Fruit fly (Drosophila melanogaster): Measurements from ENCODE around the gene Fife.

The Fife gene

DNA sequence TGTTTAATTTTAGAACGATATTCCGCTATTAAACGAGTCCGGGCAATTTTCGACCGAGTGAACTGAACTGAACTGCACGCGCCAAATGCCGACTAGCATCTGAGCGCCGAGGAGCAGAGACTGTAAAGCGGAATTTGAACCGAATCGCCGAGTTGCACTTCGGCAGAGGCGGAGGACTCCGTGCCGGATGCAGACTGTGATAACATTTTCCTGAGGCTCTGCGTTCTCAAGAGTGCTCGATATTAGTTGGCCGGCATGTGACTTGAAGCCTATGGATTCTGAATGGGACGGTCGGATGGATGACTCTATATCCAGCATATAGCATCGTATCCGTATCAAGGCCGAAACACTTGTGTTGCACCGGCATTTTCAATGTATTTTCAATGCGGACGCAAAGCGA, 81.5 kb downstream of the Fife start, which contains the start of gene Pxn:
TSS of gene Pxn (minus strand) at position 101 of the 400 bp plus-strand sequence.
- TF ChIP-seq Myc (optimal IDR thresholded peaks at IDR 0.05) (no peak), Sin3A (optimal IDR thresholded peaks at IDR 0.05) (no peak), insv (optimal IDR thresholded peaks at IDR 0.05) (no peak), ttk (optimal IDR thresholded peaks at IDR 0.05) (no peak), psq (optimal IDR thresholded peaks at IDR 0.05) (no peak), h (optimal IDR thresholded peaks at IDR 0.05) (no peak)

- TF ChIP-seq Myc (optimal IDR thresholded peaks at IDR 0.05) (no peak), h (optimal IDR thresholded peaks at IDR 0.05) (no peak), psq (optimal IDR thresholded peaks at IDR 0.05) (no peak), ttk (optimal IDR thresholded peaks at IDR 0.05) (no peak), insv (optimal IDR thresholded peaks at IDR 0.05) (no peak), Sin3A (optimal IDR thresholded peaks at IDR 0.05) (no peak)
Measured at dm6 chr3L:2614222-2614621, 97.3 kb downstream of the Fife start.

DNA sequence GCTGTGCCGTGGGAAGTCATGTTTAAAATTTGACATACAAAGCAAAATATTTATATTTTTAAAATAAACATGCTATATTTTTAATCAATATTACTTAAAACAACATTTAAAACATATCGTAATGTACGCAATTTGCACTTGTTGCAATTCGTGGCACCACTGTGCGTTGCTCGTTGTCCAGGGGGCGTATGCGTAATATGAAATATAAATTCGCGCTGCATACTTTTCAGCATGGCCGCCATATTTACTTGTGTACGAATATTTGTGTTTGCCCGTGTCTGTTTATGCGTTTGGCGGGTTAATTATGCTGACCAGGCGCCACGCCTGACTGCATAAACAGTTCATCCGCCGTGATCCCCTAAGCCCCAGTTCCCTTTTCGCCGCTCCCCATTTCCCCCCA, 102.7 kb downstream of the Fife start:
- TF ChIP-seq Myc (optimal IDR thresholded peaks at IDR 0.05), result no peak
- TF ChIP-seq h (optimal IDR thresholded peaks at IDR 0.05), result no peak
- TF ChIP-seq ttk (optimal IDR thresholded peaks at IDR 0.05), result no peak
- no peak for TF ChIP-seq insv (optimal IDR thresholded peaks at IDR 0.05)
- no peak for TF ChIP-seq psq (optimal IDR thresholded peaks at IDR 0.05)
- no peak for TF ChIP-seq Sin3A (optimal IDR thresholded peaks at IDR 0.05)
